Worm (Caenorhabditis elegans) whole organism, L1 larva: Measurements from ENCODE around the gene Y68A4A.10.

Experiments
- C04F5.9 ChIP-seq: sonication (generic microtip); optimal IDR thresholded peaks from 2 replicates; lab custom pipeline; 2016; ENCODE audit warnings: missing genetic modification characterization, missing compliant biosample characterization
- C16A3.4 ChIP-seq: fragments of 150-350 bp; optimal IDR thresholded peaks from 2 replicates; lab custom pipeline; 2014; ENCODE audit warnings: missing biosample characterization, missing genetic modification characterization
- aha-1 ChIP-seq: fragments of 150-350 bp; optimal IDR thresholded peaks from 2 replicates; lab custom pipeline; 2014; ENCODE audit warnings: missing biosample characterization, missing genetic modification characterization
- aly-2 ChIP-seq: fragments of 150-350 bp; optimal IDR thresholded peaks from 2 replicates; lab custom pipeline; 2014; ENCODE audit warnings: missing biosample characterization, missing genetic modification characterization
- ama-1 ChIP-seq: fragments of 150-350 bp; optimal IDR thresholded peaks from 2 replicates; lab custom pipeline; 2014
- ceh-8 ChIP-seq: fragments of 200-800 bp; sonication (Bioruptor generic); optimal IDR thresholded peaks from 2 replicates; lab custom pipeline; 2018; ENCODE audit warnings: mild to moderate bottlenecking, missing genetic modification characterization, moderate library complexity, missing compliant biosample characterization
- ceh-88 ChIP-seq: fragments of 200-800 bp; sonication (Bioruptor generic); IDR thresholded peaks from 2 replicates; pipeline ENCODE4 v1.3.6; 2022; ENCODE audit warnings: missing genetic modification characterization, missing compliant biosample characterization
- ceh-90 ChIP-seq: sonication (generic microtip); optimal IDR thresholded peaks from 2 replicates; lab custom pipeline; 2016; ENCODE audit warnings: missing genetic modification characterization, missing compliant biosample characterization
- ces-1 ChIP-seq: fragments of 150-350 bp; optimal IDR thresholded peaks from 2 replicates; lab custom pipeline; 2014; ENCODE audit warnings: missing biosample characterization, missing genetic modification reagents, missing genetic modification characterization
- dsc-1 ChIP-seq: sonication (generic microtip); optimal IDR thresholded peaks from 2 replicates; lab custom pipeline; 2016; ENCODE audit warnings: mild to moderate bottlenecking, missing genetic modification characterization, missing compliant biosample characterization
- egl-13 ChIP-seq: sonication (generic microtip); optimal IDR thresholded peaks from 2 replicates; lab custom pipeline; 2016; ENCODE audit warnings: missing genotype, missing genetic modification reagents, missing genetic modification characterization, missing compliant biosample characterization
- elt-2 ChIP-seq: sonication (generic microtip); optimal IDR thresholded peaks from 2 replicates; lab custom pipeline; 2016; ENCODE audit warnings: missing genetic modification characterization, mild to moderate bottlenecking, inconsistent platforms, missing compliant biosample characterization, missing genetic modification reagents
- ets-5 ChIP-seq: fragments of 200-800 bp; sonication (Bioruptor generic); IDR thresholded peaks from 2 replicates; pipeline ENCODE4 v1.3.6; 2022; ENCODE audit warnings: missing genetic modification characterization, missing compliant biosample characterization
- fkh-4 ChIP-seq: sonication (generic microtip); optimal IDR thresholded peaks from 2 replicates; lab custom pipeline; 2016; ENCODE audit warnings: missing compliant biosample characterization, missing genetic modification characterization, borderline replicate concordance
- fos-1 ChIP-seq: fragments of 150-350 bp; optimal IDR thresholded peaks from 2 replicates; lab custom pipeline; 2014; ENCODE audit warnings: missing biosample characterization, missing genetic modification characterization
- grh-1 ChIP-seq: fragments of 200-800 bp; sonication (Bioruptor generic); IDR thresholded peaks from 2 replicates; pipeline ENCODE4 v1.3.6; 2022; ENCODE audit warnings: missing genetic modification reagents, missing genetic modification characterization, missing compliant biosample characterization
- hlh-4 ChIP-seq: sonication (generic microtip); optimal IDR thresholded peaks from 2 replicates; lab custom pipeline; 2016; ENCODE audit warnings: mild to moderate bottlenecking, missing genetic modification characterization, missing compliant biosample characterization
- isw-1 ChIP-seq: fragments of 200-800 bp; sonication (Bioruptor generic); IDR thresholded peaks from 2 replicates; pipeline ENCODE4 v1.3.6; 2022; ENCODE audit warnings: missing genetic modification characterization, missing compliant biosample characterization
- lin-13 ChIP-seq: fragments of 150-350 bp; optimal IDR thresholded peaks from 2 replicates; lab custom pipeline; 2014; ENCODE audit warnings: missing biosample characterization, missing genetic modification reagents, missing genetic modification characterization
- lin-14 ChIP-seq: fragments of 200-800 bp; sonication (Bioruptor generic); optimal IDR thresholded peaks from 2 replicates; lab custom pipeline; 2018; ENCODE audit warnings: mild to moderate bottlenecking, missing genetic modification characterization, moderate library complexity, missing compliant biosample characterization
- lin-35 ChIP-seq, 2 experiments: fragments of 150-350 bp; optimal IDR thresholded peaks; 2 replicates each; lab custom pipeline; 2014; ENCODE audit warnings: missing biosample characterization in 2 of 2, missing genetic modification characterization in 2 of 2, missing genetic modification reagents in 2 of 2
- lsy-2 ChIP-seq, 2 experiments: fragments of 150-350 bp; optimal IDR thresholded peaks; 2 replicates each; lab custom pipeline; 2014; ENCODE audit warnings: missing biosample characterization in 2 of 2, missing genetic modification characterization in 2 of 2
- mab-9 ChIP-seq: fragments of 200-800 bp; sonication (Bioruptor generic); IDR thresholded peaks from 2 replicates; pipeline ENCODE4 v1.3.6; 2022; ENCODE audit warnings: missing genetic modification reagents, missing genetic modification characterization, missing compliant biosample characterization
- mdl-1 ChIP-seq, 2 experiments: fragments of 150-350 bp; optimal IDR thresholded peaks; 2 replicates each; lab custom pipeline; 2014 to 2017; ENCODE audit warnings: missing biosample characterization in 2 of 2, missing genetic modification characterization in 2 of 2, inconsistent platforms in 1 of 2
- nhr-20 ChIP-seq: sonication (generic microtip); optimal IDR thresholded peaks from 2 replicates; lab custom pipeline; 2016; ENCODE audit warnings: mild to moderate bottlenecking, missing genetic modification characterization, missing compliant biosample characterization
- nhr-28 ChIP-seq: fragments of 150-350 bp; optimal IDR thresholded peaks from 2 replicates; lab custom pipeline; 2014; ENCODE audit warnings: missing biosample characterization, missing genetic modification characterization
- nhr-47 ChIP-seq: sonication (generic microtip); optimal IDR thresholded peaks from 2 replicates; lab custom pipeline; 2016; ENCODE audit warnings: mild to moderate bottlenecking, missing genetic modification characterization, moderate library complexity, missing compliant biosample characterization
- nhr-76 ChIP-seq: sonication (generic microtip); optimal IDR thresholded peaks from 2 replicates; lab custom pipeline; 2017; ENCODE audit warnings: missing biosample characterization, missing genetic modification characterization
- nhr-77 ChIP-seq: fragments of 150-350 bp; optimal IDR thresholded peaks from 2 replicates; lab custom pipeline; 2014; ENCODE audit warnings: missing biosample characterization, missing genetic modification characterization
- nhr-84 ChIP-seq: sonication (generic microtip); optimal IDR thresholded peaks from 2 replicates; lab custom pipeline; 2017; ENCODE audit warnings: missing biosample characterization, missing genetic modification characterization
- nhr-85 ChIP-seq: sonication (generic microtip); peaks from one replicate; lab custom pipeline; 2016; ENCODE audit warnings: missing genetic modification characterization, inconsistent platforms, missing compliant biosample characterization
- pax-3 ChIP-seq: fragments of 200-800 bp; sonication (Bioruptor generic); optimal IDR thresholded peaks from 2 replicates; lab custom pipeline; 2018; ENCODE audit warnings: mild to moderate bottlenecking, missing genetic modification characterization, moderate library complexity, missing compliant biosample characterization
- snpc-4 ChIP-seq: fragments of 150-350 bp; optimal IDR thresholded peaks from 2 replicates; lab custom pipeline; 2014; ENCODE audit warnings: missing biosample characterization, missing genetic modification characterization
- sox-4 ChIP-seq: sonication (generic microtip); optimal IDR thresholded peaks from 2 replicates; lab custom pipeline; 2016; ENCODE audit warnings: missing genetic modification characterization, missing compliant biosample characterization
- sptf-1 ChIP-seq: fragments of 150-350 bp; optimal IDR thresholded peaks from 2 replicates; lab custom pipeline; 2014; ENCODE audit warnings: missing biosample characterization, missing genetic modification characterization
- sup-37 ChIP-seq: fragments of 200-800 bp; sonication (Bioruptor generic); optimal IDR thresholded peaks from 2 replicates; lab custom pipeline; 2018; ENCODE audit warnings: mild to moderate bottlenecking, missing genetic modification characterization, missing compliant biosample characterization
- swsn-7 ChIP-seq: sonication (generic microtip); optimal IDR thresholded peaks from 2 replicates; lab custom pipeline; 2016; ENCODE audit warnings: missing genetic modification characterization, missing compliant biosample characterization
- tbx-2 ChIP-seq: sonication (generic microtip); optimal IDR thresholded peaks from 2 replicates; lab custom pipeline; 2016; ENCODE audit warnings: missing genetic modification characterization, missing compliant biosample characterization
- tlp-1 ChIP-seq: fragments of 150-350 bp; optimal IDR thresholded peaks from 2 replicates; lab custom pipeline; 2014; ENCODE audit warnings: missing biosample characterization, missing genetic modification characterization
- unc-130 ChIP-seq: fragments of 150-350 bp; optimal IDR thresholded peaks from 2 replicates; lab custom pipeline; 2017; ENCODE audit warnings: missing biosample characterization, missing genetic modification characterization, inconsistent platforms
- unc-30 ChIP-seq: sonication (generic microtip); optimal IDR thresholded peaks from 2 replicates; lab custom pipeline; 2017; ENCODE audit warnings: missing biosample characterization, missing genetic modification characterization
- unc-98 ChIP-seq: fragments of 200-800 bp; sonication (Bioruptor generic); IDR thresholded peaks from 2 replicates; pipeline ENCODE4 v1.3.6; 2022; ENCODE audit warnings: missing genetic modification characterization, missing compliant biosample characterization
- vab-15 ChIP-seq: sonication (generic microtip); optimal IDR thresholded peaks from 2 replicates; lab custom pipeline; 2017; ENCODE audit warnings: missing genotype, mild to moderate bottlenecking, missing genetic modification characterization, missing compliant biosample characterization
- ztf-11 ChIP-seq, 2 experiments: sonication (generic microtip); optimal IDR thresholded peaks; 2 replicates each; lab custom pipeline; 2016 to 2017; ENCODE audit warnings: missing genetic modification characterization in 2 of 2, missing biosample characterization in 1 of 2, missing compliant biosample characterization in 1 of 2

The Y68A4A.10 gene

DNA sequence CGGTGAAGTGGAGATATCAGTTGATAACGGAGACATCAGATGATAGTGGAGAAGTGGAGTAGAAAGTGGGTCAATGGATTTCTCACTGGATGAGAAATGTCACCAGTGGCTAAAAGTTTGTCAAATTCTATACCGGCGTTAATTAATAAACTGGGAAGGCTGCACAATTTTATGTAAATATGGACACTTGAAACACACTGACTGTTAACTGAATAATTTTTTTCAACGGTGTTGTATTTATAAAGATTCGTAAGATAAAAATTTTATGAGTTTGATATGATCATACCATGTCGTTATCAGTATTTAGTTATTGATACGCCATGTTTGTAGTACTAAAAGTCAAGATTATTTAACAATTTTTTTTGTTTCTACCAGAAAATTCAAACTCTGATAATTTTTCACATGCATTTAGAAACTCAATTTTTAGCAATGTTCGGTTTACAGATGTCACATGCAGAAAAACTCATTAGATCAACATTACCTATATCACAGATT, 42.5 kb upstream of the Y68A4A.10 start, which contains the start of gene F40D4.12:
TSS of gene F40D4.12 (plus strand) at position 445 of the 495 bp plus-strand sequence.
- TF ChIP-seq dsc-1 (tag; lab: Kevin White, UChicago) (no peak), tlp-1 (tag; lab: Kevin White, UChicago) (peak; percentile 5), elt-2 (tag; lab: Kevin White, UChicago) (peak; percentile 82)

DNA sequence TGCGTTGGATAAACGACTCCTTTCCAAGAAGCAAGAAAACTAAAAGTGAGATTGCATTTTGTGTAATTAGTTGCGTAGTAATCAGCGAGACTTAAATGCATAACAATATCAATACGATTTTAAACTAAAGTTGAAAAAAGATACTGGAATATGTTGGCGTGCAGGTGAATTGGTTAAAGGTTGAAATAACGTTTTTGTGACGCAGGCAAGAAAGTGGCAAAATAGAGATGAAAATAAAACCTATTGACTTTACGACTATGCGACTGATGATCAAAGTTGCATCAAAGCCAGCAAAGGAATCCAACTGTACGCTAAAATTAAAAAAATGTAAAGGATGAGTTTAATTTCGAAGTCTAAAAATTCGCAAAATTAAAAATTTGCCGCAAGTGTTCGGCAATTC, 36.5 kb upstream of the Y68A4A.10 start, which contains the start of gene srh-102:
TSS of gene srh-102 (minus strand) at position 101 of the 400 bp plus-strand sequence.
- TF ChIP-seq mab-9 (no peak), nhr-47 (no peak), aha-1 (tag; lab: Kevin White, UChicago) (no peak), unc-98 (GFP tag; lab: Robert Waterston, UW) (no peak), unc-130 (tag; lab: Kevin White, UChicago) (no peak), ceh-90 (tag; lab: Kevin White, UChicago) (no peak), ces-1 (GFP tag; lab: Kevin White, UChicago) (no peak), lin-14 (no peak), ama-1 (lab: Kevin White, UChicago) (no peak)

DNA sequence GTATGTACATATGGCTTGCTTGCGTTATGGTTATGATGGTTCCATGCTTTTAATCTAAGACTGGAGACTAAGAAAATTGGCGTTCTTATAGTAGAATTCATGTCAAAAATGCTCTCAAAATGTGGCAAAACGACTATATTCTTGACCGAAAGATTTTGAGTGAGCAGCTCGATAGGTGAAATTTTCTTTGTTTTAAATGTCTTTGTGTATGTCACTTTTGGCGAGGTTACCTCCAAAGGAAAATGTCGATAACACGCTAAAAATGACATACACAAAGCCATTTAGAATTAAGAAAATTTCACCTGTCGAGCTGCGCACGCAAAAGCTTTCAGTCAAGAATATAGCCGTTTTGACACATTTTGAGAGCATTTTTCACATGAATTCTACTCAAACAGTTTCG, 34.5 kb upstream of the Y68A4A.10 start, which contains the start of gene srz-66:
TSS of gene srz-66 (minus strand) at position 101 of the 400 bp plus-strand sequence.
- TF ChIP-seq tbx-2 (tag; lab: Kevin White, UChicago): no peak
- TF ChIP-seq vab-15: no peak
- no peak for TF ChIP-seq nhr-84 (tag; lab: Kevin White, UChicago)
- TF ChIP-seq lsy-2 (tag; optimal IDR thresholded peaks at IDR 0.05; lab: Kevin White, UChicago): no peak
- no peak for TF ChIP-seq grh-1 (GFP tag; lab: Robert Waterston, UW)
- TF ChIP-seq sox-4 (tag; lab: Kevin White, UChicago): no peak
- TF ChIP-seq swsn-7 (tag; lab: Kevin White, UChicago): no peak
- no peak for TF ChIP-seq C04F5.9 (tag; lab: Kevin White, UChicago)
- TF ChIP-seq nhr-47: no peak
- no peak for TF ChIP-seq nhr-85 (tag; lab: Kevin White, UChicago)
- no peak for TF ChIP-seq ces-1 (GFP tag; lab: Kevin White, UChicago)
- TF ChIP-seq pax-3: no peak
- no peak for TF ChIP-seq ets-5 (GFP tag; lab: Robert Waterston, UW)
- no peak for TF ChIP-seq lin-35 (GFP tag; optimal IDR thresholded peaks at IDR 0.05; lab: Kevin White, UChicago)
- no peak for TF ChIP-seq hlh-4
- no peak for TF ChIP-seq nhr-76 (tag; lab: Kevin White, UChicago)
- no peak for TF ChIP-seq nhr-20 (tag; lab: Kevin White, UChicago)
- TF ChIP-seq aly-2 (tag; lab: Kevin White, UChicago): no peak
- no peak for TF ChIP-seq fkh-4 (tag; lab: Kevin White, UChicago)

DNA sequence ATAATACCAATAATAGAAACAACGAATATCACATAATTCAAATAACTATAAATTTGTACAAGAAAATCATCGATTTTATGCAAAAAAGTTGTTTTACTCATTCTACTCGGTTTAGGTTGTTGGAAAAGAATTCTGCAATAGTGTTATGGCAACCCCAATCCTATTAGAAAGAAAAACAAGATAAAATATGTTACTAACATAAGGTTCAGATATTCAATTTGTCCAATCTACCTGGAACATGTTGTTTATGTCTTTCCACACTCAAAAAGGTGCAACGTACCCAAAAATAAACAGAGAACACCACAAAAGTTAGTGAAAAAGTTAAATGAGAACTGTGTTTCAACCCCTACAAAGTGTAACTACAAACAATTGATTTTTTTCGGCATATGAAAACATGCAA, 31.1 kb upstream of the Y68A4A.10 start, which contains the start of gene srw-51:
TSS of gene srw-51 (minus strand) at position 101 of the 400 bp plus-strand sequence.
- no peak for TF ChIP-seq sptf-1
- TF ChIP-seq nhr-20 (tag; lab: Kevin White, UChicago): no peak
- no peak for TF ChIP-seq unc-30 (tag; lab: Kevin White, UChicago)
- TF ChIP-seq C16A3.4 (tag; lab: Kevin White, UChicago): no peak
- no peak for TF ChIP-seq nhr-77 (tag; lab: Kevin White, UChicago)
- no peak for TF ChIP-seq isw-1 (GFP tag; lab: Robert Waterston, UW)
- no peak for TF ChIP-seq ceh-8 (GFP tag; lab: Kevin White, UChicago)
- TF ChIP-seq fkh-4 (tag; lab: Kevin White, UChicago): no peak
- TF ChIP-seq nhr-28 (tag; lab: Kevin White, UChicago): no peak
- no peak for TF ChIP-seq snpc-4
- no peak for TF ChIP-seq mdl-1 (tag; optimal IDR thresholded peaks at IDR 0.05; lab: Kevin White, UChicago)
- no peak for TF ChIP-seq fos-1 (tag; lab: Kevin White, UChicago)
- no peak for TF ChIP-seq egl-13 (tag; lab: Kevin White, UChicago)
- TF ChIP-seq dsc-1 (tag; lab: Kevin White, UChicago): no peak
- no peak for TF ChIP-seq ztf-11 (tag; optimal IDR thresholded peaks at IDR 0.05; lab: Kevin White, UChicago)
- no peak for TF ChIP-seq sup-37 (GFP tag; lab: Kevin White, UChicago)
- no peak for TF ChIP-seq lin-13 (GFP tag; lab: Kevin White, UChicago)
- no peak for TF ChIP-seq aly-2 (tag; lab: Kevin White, UChicago)
- TF ChIP-seq ceh-88: no peak
- no peak for TF ChIP-seq ama-1 (lab: Kevin White, UChicago)
